Fruit fly (Drosophila melanogaster) whole organism, prepupa: ENCODE measurements around the gene CG11696.

Experiments used
- Blimp-1 ChIP-seq: fragments of 200-800 bp; sonication (Bioruptor generic); optimal IDR thresholded peaks from 3 replicates; lab custom pipeline; 2017; ENCODE audit warnings: missing biosample characterization, missing genetic modification characterization, mild to moderate bottlenecking, moderate library complexity, missing genetic modification reagents
- CG10631 ChIP-seq: fragments of 200-800 bp; sonication (Bioruptor generic); optimal IDR thresholded peaks from 2 replicates; lab custom pipeline; 2016; ENCODE audit warnings: missing biosample characterization, missing genetic modification characterization
- CG15336 ChIP-seq: fragments of 200-800 bp; sonication (Bioruptor generic); IDR thresholded peaks from 2 replicates; pipeline ENCODE4 v1.3.6; 2022; ENCODE audit warnings: missing biosample characterization, missing genetic modification characterization
- CG1621 ChIP-seq: fragments of 200-800 bp; sonication (Bioruptor generic); optimal IDR thresholded peaks from 3 replicates; lab custom pipeline; 2018; ENCODE audit warnings: missing biosample characterization, mild to moderate bottlenecking, missing genetic modification characterization
- CG16779 ChIP-seq: fragments of 200-800 bp; sonication (Bioruptor generic); optimal IDR thresholded peaks from 3 replicates; lab custom pipeline; 2017; ENCODE audit warnings: missing biosample characterization, mild to moderate bottlenecking, missing genetic modification characterization
- CG31627 ChIP-seq: fragments of 200-800 bp; sonication (Bioruptor generic); optimal IDR thresholded peaks from 3 replicates; lab custom pipeline; 2016; ENCODE audit warnings: missing biosample characterization, missing genetic modification characterization
- CG34406 ChIP-seq: fragments of 200-800 bp; sonication (Bioruptor generic); optimal IDR thresholded peaks from 3 replicates; lab custom pipeline; 2016; ENCODE audit warnings: missing biosample characterization, missing genetic modification characterization
- CG3919 ChIP-seq: fragments of 200-800 bp; sonication (Bioruptor generic); optimal IDR thresholded peaks from 3 replicates; lab custom pipeline; 2016; ENCODE audit warnings: missing biosample characterization, missing genetic modification characterization
- CG4318 ChIP-seq: fragments of 200-800 bp; sonication (Bioruptor generic); optimal IDR thresholded peaks from 3 replicates; lab custom pipeline; 2017; ENCODE audit warnings: missing biosample characterization, mild to moderate bottlenecking, missing genetic modification characterization
- CG6792 ChIP-seq: fragments of 200-800 bp; sonication (Bioruptor generic); optimal IDR thresholded peaks from 3 replicates; lab custom pipeline; 2016; ENCODE audit warnings: missing biosample characterization, missing genetic modification characterization
- CG6808 ChIP-seq: fragments of 200-800 bp; sonication (Bioruptor generic); optimal IDR thresholded peaks from 3 replicates; lab custom pipeline; 2017; ENCODE audit warnings: missing biosample characterization, missing genetic modification characterization, mild to moderate bottlenecking, moderate library complexity, missing genetic modification reagents
- CG8119 ChIP-seq: fragments of 200-800 bp; sonication (Bioruptor generic); IDR thresholded peaks from 3 replicates; pipeline ENCODE4 v1.3.6; 2022; ENCODE audit warnings: missing biosample characterization, missing genetic modification characterization
- CG8319 ChIP-seq: fragments of 200-800 bp; sonication (Bioruptor generic); optimal IDR thresholded peaks from 3 replicates; lab custom pipeline; 2016; ENCODE audit warnings: missing biosample characterization, missing genetic modification characterization
- CG8632 ChIP-seq: fragments of 200-800 bp; sonication (Bioruptor generic); optimal IDR thresholded peaks from 3 replicates; lab custom pipeline; 2016; ENCODE audit warnings: missing biosample characterization, missing genetic modification characterization
- Eip78C ChIP-seq: fragments of 200-800 bp; sonication (Bioruptor generic); peaks from one replicate; lab custom pipeline; 2016; ENCODE audit warnings: missing biosample characterization, missing genetic modification characterization
- Eip93F ChIP-seq: fragments of 200-800 bp; sonication (Bioruptor generic); optimal IDR thresholded peaks from 2 replicates; lab custom pipeline; 2016; ENCODE audit warnings: missing biosample characterization, mild to moderate bottlenecking, missing genetic modification characterization
- Hr4 ChIP-seq: fragments of 200-800 bp; sonication (Bioruptor generic); optimal IDR thresholded peaks from 3 replicates; lab custom pipeline; 2016; ENCODE audit warnings: missing biosample characterization, missing genetic modification characterization
- Lpt ChIP-seq: fragments of 200-800 bp; sonication (Bioruptor generic); optimal IDR thresholded peaks from 3 replicates; lab custom pipeline; 2016; ENCODE audit warnings: missing biosample characterization, missing genetic modification characterization
- OdsH ChIP-seq: fragments of 200-800 bp; sonication (Bioruptor generic); optimal IDR thresholded peaks from 3 replicates; lab custom pipeline; 2016; ENCODE audit warnings: missing biosample characterization, missing genetic modification characterization
- achi ChIP-seq: fragments of 200-800 bp; sonication (Bioruptor generic); optimal IDR thresholded peaks from 3 replicates; lab custom pipeline; 2016; ENCODE audit warnings: missing biosample characterization, missing genetic modification characterization
- cyc ChIP-seq: fragments of 200-800 bp; sonication (Bioruptor generic); optimal IDR thresholded peaks from 3 replicates; lab custom pipeline; 2016; ENCODE audit warnings: missing biosample characterization, missing genetic modification characterization
- dac ChIP-seq: fragments of 200-800 bp; sonication (Bioruptor generic); optimal IDR thresholded peaks from 2 replicates; lab custom pipeline; 2017; ENCODE audit warnings: missing biosample characterization, mild to moderate bottlenecking, missing genetic modification characterization
- dsx ChIP-seq: fragments of 200-800 bp; optimal IDR thresholded peaks from 3 replicates; lab custom pipeline; 2019; ENCODE audit warnings: missing biosample characterization, mild to moderate bottlenecking, missing genetic modification characterization, moderate library complexity; ENCODE audit not compliant: poor library complexity, severe bottlenecking
- eg ChIP-seq: fragments of 200-800 bp; sonication (Bioruptor generic); IDR thresholded peaks from 3 replicates; pipeline ENCODE4 v1.3.6; 2022; ENCODE audit warnings: missing biosample characterization, missing genetic modification characterization
- fd59A ChIP-seq: fragments of 200-800 bp; sonication (Bioruptor generic); optimal IDR thresholded peaks from 2 replicates; lab custom pipeline; 2017; ENCODE audit warnings: missing biosample characterization, mild to moderate bottlenecking, missing genetic modification characterization, missing genetic modification reagents
- fd85E ChIP-seq: fragments of 200-800 bp; sonication (Bioruptor generic); optimal IDR thresholded peaks from 3 replicates; lab custom pipeline; 2016; ENCODE audit warnings: missing biosample characterization, missing genetic modification characterization
- fkh ChIP-seq: fragments of 200-800 bp; sonication (Bioruptor generic); optimal IDR thresholded peaks from 3 replicates; lab custom pipeline; 2017; ENCODE audit warnings: missing biosample characterization, mild to moderate bottlenecking, missing genetic modification characterization, moderate library complexity
- net ChIP-seq: fragments of 200-800 bp; sonication (Bioruptor generic); optimal IDR thresholded peaks from 3 replicates; lab custom pipeline; 2016; ENCODE audit warnings: missing biosample characterization, missing genetic modification characterization
- pdm3 ChIP-seq: fragments of 200-800 bp; sonication (Bioruptor generic); optimal IDR thresholded peaks from 3 replicates; lab custom pipeline; 2016; ENCODE audit warnings: missing biosample characterization, missing genetic modification characterization
- salr ChIP-seq, 2 experiments: fragments of 200-800 bp; sonication (Bioruptor generic); optimal IDR thresholded peaks; 3 replicates each; lab custom pipeline; 2016 to 2018; ENCODE audit warnings: missing biosample characterization in 2 of 2, missing genetic modification characterization in 2 of 2, mild to moderate bottlenecking in 1 of 2
- ss ChIP-seq, 2 experiments: fragments of 200-800 bp; sonication (Bioruptor generic); optimal IDR thresholded peaks; 2 replicates in 1 of 2; 3 replicates in 1 of 2; lab custom pipeline; 2017 to 2018; ENCODE audit warnings: mild to moderate bottlenecking in 2 of 2, missing biosample characterization in 2 of 2, missing genetic modification characterization in 2 of 2, moderate library complexity in 1 of 2

The CG11696 gene

dm6 chrX:11619617-11620016 lies 46.1 kb downstream of the CG11696 start:
- TF ChIP-seq CG10631 (GFP tag; lab: Kevin White, UChicago): no peak
- no peak for TF ChIP-seq Blimp-1 (GFP tag; lab: Kevin White, UChicago)
- TF ChIP-seq dac (GFP tag; lab: Kevin White, UChicago): no peak
- no peak for TF ChIP-seq OdsH (GFP tag; lab: Kevin White, UChicago)
- TF ChIP-seq Eip93F (GFP tag; lab: Kevin White, UChicago): no peak
- no peak for TF ChIP-seq eg (GFP tag; lab: Robert Waterston, UW)
- no peak for TF ChIP-seq CG1621 (tag; lab: Kevin White, UChicago)
- TF ChIP-seq fd85E (GFP tag; lab: Kevin White, UChicago): no peak
- no peak for TF ChIP-seq salr (GFP tag; optimal IDR thresholded peaks at IDR 0.05; lab: Kevin White, UChicago)
- no peak for TF ChIP-seq fkh (GFP tag; lab: Kevin White, UChicago)
- TF ChIP-seq CG6808 (GFP tag; lab: Kevin White, UChicago): no peak
- TF ChIP-seq ss (GFP tag; optimal IDR thresholded peaks at IDR 0.05; lab: Kevin White, UChicago): no peak
- no peak for TF ChIP-seq CG15336 (GFP tag; lab: Robert Waterston, UW)
- TF ChIP-seq cyc (GFP tag; lab: Kevin White, UChicago): no peak
- TF ChIP-seq CG6792 (GFP tag; lab: Kevin White, UChicago): no peak
- TF ChIP-seq achi (GFP tag; lab: Kevin White, UChicago): no peak
- no peak for TF ChIP-seq CG31627 (GFP tag; lab: Kevin White, UChicago)
- no peak for TF ChIP-seq CG34406

- TF ChIP-seq CG31627 (GFP tag; lab: Kevin White, UChicago): no peak
- TF ChIP-seq Hr4 (GFP tag; lab: Kevin White, UChicago): no peak
- no peak for TF ChIP-seq CG8632 (GFP tag; lab: Kevin White, UChicago)
- no peak for TF ChIP-seq net
- TF ChIP-seq eg (GFP tag; lab: Robert Waterston, UW): no peak
- TF ChIP-seq CG8119 (GFP tag; lab: Robert Waterston, UW): no peak
- TF ChIP-seq CG10631 (GFP tag; lab: Kevin White, UChicago): no peak
- no peak for TF ChIP-seq fd59A (GFP tag; lab: Kevin White, UChicago)
- TF ChIP-seq fd85E (GFP tag; lab: Kevin White, UChicago): no peak
Measured at dm6 chrX:11620527-11620926, 47.0 kb downstream of the CG11696 start.

- no peak for TF ChIP-seq pdm3 (GFP tag; lab: Kevin White, UChicago)
- no peak for TF ChIP-seq CG1621 (tag; lab: Kevin White, UChicago)
- TF ChIP-seq salr (GFP tag; optimal IDR thresholded peaks at IDR 0.05; lab: Kevin White, UChicago): no peak
- no peak for TF ChIP-seq Eip78C (GFP tag; lab: Kevin White, UChicago)
- TF ChIP-seq CG3919 (GFP tag; lab: Kevin White, UChicago): no peak
- no peak for TF ChIP-seq fd59A (GFP tag; lab: Kevin White, UChicago)
- TF ChIP-seq CG16779 (tag; lab: Kevin White, UChicago): no peak
- no peak for TF ChIP-seq fd85E (GFP tag; lab: Kevin White, UChicago)
- no peak for TF ChIP-seq CG31627 (GFP tag; lab: Kevin White, UChicago)
- TF ChIP-seq CG4318 (GFP tag; lab: Kevin White, UChicago): no peak
- no peak for TF ChIP-seq CG6808 (GFP tag; lab: Kevin White, UChicago)
- TF ChIP-seq net: no peak
- TF ChIP-seq CG8319 (GFP tag; lab: Kevin White, UChicago): no peak
- no peak for TF ChIP-seq fkh (GFP tag; lab: Kevin White, UChicago)
- TF ChIP-seq Lpt (GFP tag; lab: Kevin White, UChicago): no peak
- TF ChIP-seq dsx (GFP tag; lab: Kevin White, UChicago): no peak
- TF ChIP-seq CG8119 (GFP tag; lab: Robert Waterston, UW): no peak
- no peak for TF ChIP-seq Blimp-1 (GFP tag; lab: Kevin White, UChicago)
Measured at dm6 chrX:11621315-11621865, 47.9 kb downstream of the CG11696 start.
